Worm (Caenorhabditis elegans): ENCODE measurements around the gene srt-42.

Gene srt-42

DNA sequence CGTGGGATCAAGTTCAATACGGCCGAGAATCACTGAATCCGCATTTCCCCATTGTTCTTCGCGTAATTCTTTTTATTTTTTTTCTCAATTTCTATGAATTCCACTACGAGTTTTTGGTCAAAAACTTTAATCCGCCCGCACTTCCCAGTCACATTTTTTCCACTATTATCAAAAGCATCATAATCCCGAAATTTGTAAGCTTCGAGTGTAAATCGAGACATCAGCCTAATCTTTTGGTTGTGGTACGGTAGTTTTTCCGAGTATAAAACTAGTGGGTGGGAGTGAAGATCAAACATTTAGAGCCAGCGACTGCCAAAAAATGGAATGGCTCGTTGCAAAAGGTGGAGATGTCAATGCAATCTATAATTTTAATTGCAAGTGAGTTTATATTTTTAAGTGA lies at the start of gene srt-42:
srt-42 (plus strand) TSS at position 301 of the 400 bp plus-strand sequence.
- TF ChIP-seq ztf-11 (tag; optimal IDR thresholded peaks at IDR 0.05) (no peak), mab-5 (tag; optimal IDR thresholded peaks at IDR 0.05) (no peak), ham-2 (GFP tag; optimal IDR thresholded peaks at IDR 0.05) (no peak), zip-8 (tag; optimal IDR thresholded peaks at IDR 0.05) (no peak), nhr-237 (tag; optimal IDR thresholded peaks at IDR 0.05) (no peak), ceh-39 (tag; optimal IDR thresholded peaks at IDR 0.05) (no peak), ceh-43 (GFP tag; optimal IDR thresholded peaks at IDR 0.05) (no peak), unc-120 (tag; optimal IDR thresholded peaks at IDR 0.05; ENCODE audit: poor library complexity, severe bottlenecking) (no peak)

DNA sequence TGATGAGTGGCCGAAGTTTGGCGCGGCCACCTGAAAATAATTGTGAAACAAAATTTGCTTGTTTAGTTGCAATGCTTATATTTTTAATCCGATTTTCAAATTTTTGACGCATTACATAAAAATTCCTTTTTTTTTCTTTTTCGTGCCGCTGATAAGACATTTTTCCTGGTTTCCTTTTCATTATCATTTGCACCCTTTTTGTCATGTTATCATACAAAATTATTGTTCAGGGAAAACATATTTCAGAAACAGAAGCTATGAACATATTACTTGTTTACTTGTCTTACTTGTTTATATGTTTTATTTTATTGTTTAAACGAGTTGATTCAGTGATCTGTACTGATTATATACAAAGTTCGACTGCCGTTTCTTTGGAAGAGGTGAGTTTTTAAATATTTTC lies 46.6 kb upstream of the srt-42 start, which contains the start of gene clec-205:
clec-205 (plus strand) TSS at position 212 of the 400 bp plus-strand sequence.
- TF ChIP-seq lsy-2 (tag; optimal IDR thresholded peaks at IDR 0.05) = no peak

DNA sequence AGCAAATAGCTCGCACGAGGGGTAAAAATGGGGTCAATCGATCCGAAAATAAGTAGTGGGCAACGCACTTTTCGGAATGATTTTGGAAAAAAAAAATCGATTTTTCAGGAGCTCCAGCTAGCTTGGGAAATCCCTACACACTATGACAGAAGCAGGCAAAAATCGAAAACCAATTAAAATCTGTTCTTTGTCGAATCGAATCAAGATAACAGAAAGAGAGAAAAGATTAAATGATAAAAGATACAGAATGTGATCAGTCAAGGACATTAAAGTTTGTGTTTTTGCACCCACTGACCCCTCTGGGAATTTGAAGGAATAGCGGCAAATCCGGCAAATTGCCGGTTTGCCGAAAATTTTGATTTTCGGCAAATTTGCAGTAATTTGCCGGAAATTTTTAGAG lies 39.8 kb upstream of the srt-42 start:
- TF ChIP-seq hlh-1 (tag; optimal IDR thresholded peaks at IDR 0.05) (no peak), tbx-8 (GFP tag; optimal IDR thresholded peaks at IDR 0.05) (no peak), ceh-39 (tag; optimal IDR thresholded peaks at IDR 0.05) (no peak), ham-2 (GFP tag; optimal IDR thresholded peaks at IDR 0.05) (no peak)

DNA sequence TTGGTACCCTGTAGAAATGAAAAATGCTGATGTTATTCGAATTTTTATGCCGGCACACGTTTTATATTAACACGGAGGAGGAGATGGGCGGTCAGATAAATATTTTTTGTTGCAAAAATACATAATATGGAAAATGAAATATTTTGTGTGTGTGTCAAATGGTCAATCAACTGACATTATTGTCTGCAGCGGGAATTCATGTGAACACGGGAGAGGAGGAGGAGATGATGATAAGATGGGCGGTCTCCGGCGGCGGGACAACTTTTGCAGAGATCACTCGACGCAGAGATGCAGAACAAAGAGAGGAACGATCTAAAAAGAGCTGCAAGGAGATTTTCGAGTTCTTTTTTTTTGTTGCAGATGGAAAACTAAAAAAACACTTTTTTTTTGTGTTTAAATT lies 35.5 kb upstream of the srt-42 start, which contains the start of gene dhs-13:
dhs-13 (minus strand) TSS at position 8 of the 400 bp plus-strand sequence.
- TF ChIP-seq M03D4.4 (tag; optimal IDR thresholded peaks at IDR 0.05) = no peak
- TF ChIP-seq nhr-237 (tag; optimal IDR thresholded peaks at IDR 0.05) = no peak
- TF ChIP-seq mep-1 (tag; optimal IDR thresholded peaks at IDR 0.05) = no peak
- no peak for TF ChIP-seq tbx-8 (GFP tag; optimal IDR thresholded peaks at IDR 0.05)
- TF ChIP-seq sptf-1 (tag; optimal IDR thresholded peaks at IDR 0.05) = no peak
- TF ChIP-seq elt-1 (tag; optimal IDR thresholded peaks at IDR 0.05; ENCODE audit: borderline replicate concordance, insufficient read depth) = peak; percentile 13
- TF ChIP-seq unc-120 (tag; optimal IDR thresholded peaks at IDR 0.05; ENCODE audit: poor library complexity, severe bottlenecking) = peak; percentile 23

DNA sequence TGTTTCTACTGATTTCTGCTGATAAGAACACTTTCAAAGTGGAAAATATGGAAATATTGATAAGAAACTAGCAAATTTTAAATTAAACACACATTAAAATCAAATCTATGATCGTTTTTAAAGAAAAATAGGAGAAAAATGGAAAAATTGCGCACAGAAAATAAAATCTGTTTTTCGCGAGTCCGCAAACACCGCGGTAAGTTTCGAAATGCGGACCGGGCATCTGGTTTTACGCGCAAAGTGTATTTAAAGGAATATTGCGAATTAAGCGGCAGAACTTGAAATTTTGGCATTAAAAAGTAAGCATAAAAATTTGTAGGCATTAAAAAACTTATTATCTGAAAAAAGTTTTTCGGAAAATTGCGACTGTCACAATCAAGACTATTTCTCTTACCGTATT lies 34.1 kb upstream of the srt-42 start:
- TF ChIP-seq unc-39 (tag; optimal IDR thresholded peaks at IDR 0.05) (no peak), ham-2 (GFP tag; optimal IDR thresholded peaks at IDR 0.05) (no peak), ceh-39 (tag; optimal IDR thresholded peaks at IDR 0.05) (no peak), nhr-2 (tag; optimal IDR thresholded peaks at IDR 0.05) (no peak), lsy-2 (tag; optimal IDR thresholded peaks at IDR 0.05) (no peak), M03D4.4 (tag; optimal IDR thresholded peaks at IDR 0.05) (no peak), flh-1 (GFP tag; optimal IDR thresholded peaks at IDR 0.05) (no peak), blmp-1 (tag; optimal IDR thresholded peaks at IDR 0.05) (no peak), unc-62 (GFP tag; optimal IDR thresholded peaks at IDR 0.05) (no peak), elt-3 (tag; optimal IDR thresholded peaks at IDR 0.05) (no peak), mep-1 (tag; optimal IDR thresholded peaks at IDR 0.05) (no peak), unc-120 (tag; optimal IDR thresholded peaks at IDR 0.05; ENCODE audit: poor library complexity, severe bottlenecking) (no peak), lin-13 (tag; optimal IDR thresholded peaks at IDR 0.05) (no peak), zip-8 (tag; optimal IDR thresholded peaks at IDR 0.05) (no peak)

DNA sequence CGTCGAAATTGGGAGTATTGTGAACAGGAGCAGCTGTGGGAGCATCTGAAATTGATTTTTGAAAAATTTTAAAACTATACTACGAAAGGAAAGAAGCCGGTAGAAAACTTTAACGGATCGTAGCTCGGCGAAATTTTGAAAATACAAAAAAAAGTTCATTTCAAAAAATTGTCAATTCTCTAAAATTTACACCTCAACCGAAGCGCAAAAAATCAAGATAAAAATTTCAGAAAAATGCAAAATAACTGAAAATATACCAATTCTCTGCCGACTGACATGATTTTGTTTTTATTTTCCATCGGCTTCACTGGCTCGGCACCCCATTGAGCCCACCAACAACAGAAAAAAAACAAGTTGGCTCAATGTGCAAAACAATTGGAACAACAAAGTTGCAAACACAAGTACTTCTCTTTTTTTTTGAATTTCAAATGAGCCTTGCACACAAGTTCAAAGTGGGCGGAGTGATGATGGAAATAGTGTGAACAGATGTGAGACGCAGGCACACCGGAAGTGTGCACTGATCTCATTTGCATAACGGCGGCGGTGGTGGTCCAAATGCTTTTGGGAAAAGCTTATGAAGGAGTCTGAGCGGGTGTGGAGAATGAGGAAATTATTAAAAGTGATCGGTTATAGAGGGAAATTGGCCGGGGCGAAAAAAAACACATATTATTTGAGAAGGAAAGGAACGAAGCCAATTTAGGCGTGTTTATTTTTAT lies 32.2 kb upstream of the srt-42 start, which contains the start of gene F36H9.7:
F36H9.7 (minus strand) TSS at position 51 of the 716 bp plus-strand sequence.
- TF ChIP-seq ces-1 (GFP tag; optimal IDR thresholded peaks at IDR 0.05) (peak; percentile 78), drap-1 (GFP tag; optimal IDR thresholded peaks at IDR 0.05) (no peak)

DNA sequence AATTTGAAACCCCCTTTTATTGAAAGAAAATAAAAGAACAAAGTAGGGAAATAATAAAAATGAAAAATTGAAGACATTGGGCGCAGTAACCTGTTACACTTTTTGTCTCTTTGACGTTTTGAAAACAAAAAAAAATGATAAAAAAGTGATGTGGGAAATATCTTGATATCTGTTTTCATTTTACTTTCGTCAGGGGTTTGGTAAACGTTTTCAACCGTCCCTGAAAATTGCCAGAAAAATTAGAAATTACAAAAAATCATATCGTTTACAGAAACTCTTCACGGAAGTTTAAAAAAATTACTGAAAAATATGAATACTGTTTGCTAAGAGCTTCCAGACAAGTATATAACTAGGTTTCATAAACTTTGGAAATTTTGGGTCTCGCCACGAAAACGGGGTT lies 28.1 kb upstream of the srt-42 start, which contains the start of gene F36H9.4:
F36H9.4 (minus strand) TSS at position 101 of the 400 bp plus-strand sequence.
- TF ChIP-seq flh-1 (GFP tag; optimal IDR thresholded peaks at IDR 0.05) (no peak), nhr-2 (tag; optimal IDR thresholded peaks at IDR 0.05) (no peak), tbx-8 (GFP tag; optimal IDR thresholded peaks at IDR 0.05) (no peak), nhr-237 (tag; optimal IDR thresholded peaks at IDR 0.05) (no peak), lsy-2 (tag; optimal IDR thresholded peaks at IDR 0.05) (no peak), nhr-12 (tag; optimal IDR thresholded peaks at IDR 0.05) (no peak), ztf-11 (tag; optimal IDR thresholded peaks at IDR 0.05) (no peak), bed-3 (GFP tag; optimal IDR thresholded peaks at IDR 0.05) (no peak), ceh-43 (GFP tag; optimal IDR thresholded peaks at IDR 0.05) (no peak), sptf-1 (tag; optimal IDR thresholded peaks at IDR 0.05) (no peak), nhr-76 (tag; optimal IDR thresholded peaks at IDR 0.05) (no peak), ceh-83 (GFP tag; optimal IDR thresholded peaks at IDR 0.05) (no peak), sem-2 (GFP tag; optimal IDR thresholded peaks at IDR 0.05) (no peak), nhr-28 (tag; optimal IDR thresholded peaks at IDR 0.05) (no peak), snpc-4 (tag; optimal IDR thresholded peaks at IDR 0.05) (no peak), elt-3 (tag; optimal IDR thresholded peaks at IDR 0.05) (no peak), mab-5 (tag; optimal IDR thresholded peaks at IDR 0.05) (no peak), cnd-1 (tag; optimal IDR thresholded peaks at IDR 0.05) (no peak), ceh-39 (tag; optimal IDR thresholded peaks at IDR 0.05) (no peak), unc-62 (GFP tag; optimal IDR thresholded peaks at IDR 0.05) (no peak)

Measured in whole organism, mixed stage, embryonic.